Worm (Caenorhabditis elegans) whole organism, mixed stage, embryonic: ENCODE measurements around the gene Y57G11C.46.
"Not testable (repeated sequence)": the region's sequence is repeated elsewhere in the genome, so short reads cannot be mapped to it uniquely, and the experiment has no call there.

Experiments
- M03D4.4 ChIP-seq: sonication (generic microtip); optimal IDR thresholded peaks from 2 replicates; lab custom pipeline; 2017; ENCODE audit warnings: mild to moderate bottlenecking, missing genetic modification characterization, missing compliant biosample characterization
- blmp-1 ChIP-seq: fragments of 150-350 bp; optimal IDR thresholded peaks from 2 replicates; lab custom pipeline; 2014; ENCODE audit warnings: missing biosample characterization, missing genetic modification characterization
- ces-1 ChIP-seq: fragments of 150-350 bp; optimal IDR thresholded peaks from 2 replicates; lab custom pipeline; 2014; ENCODE audit warnings: missing biosample characterization, missing genetic modification reagents, missing genetic modification characterization
- cnd-1 ChIP-seq: fragments of 200-800 bp; sonication (Bioruptor generic); optimal IDR thresholded peaks from 2 replicates; lab custom pipeline; 2018; ENCODE audit warnings: mild to moderate bottlenecking, missing genetic modification characterization, missing compliant biosample characterization
- drap-1 ChIP-seq: fragments of 200-800 bp; sonication (Bioruptor generic); optimal IDR thresholded peaks from 3 replicates; lab custom pipeline; 2018; ENCODE audit warnings: mild to moderate bottlenecking, missing genetic modification characterization, missing compliant biosample characterization
- flh-1 ChIP-seq: fragments of 200-800 bp; sonication (Bioruptor generic); optimal IDR thresholded peaks from 2 replicates; lab custom pipeline; 2018; ENCODE audit warnings: mild to moderate bottlenecking, missing genetic modification characterization, moderate library complexity, missing compliant biosample characterization
- lin-13 ChIP-seq: fragments of 150-350 bp; optimal IDR thresholded peaks from 2 replicates; lab custom pipeline; 2014; ENCODE audit warnings: missing biosample characterization, missing genetic modification characterization
- lsy-2 ChIP-seq: fragments of 150-350 bp; optimal IDR thresholded peaks from 2 replicates; lab custom pipeline; 2014; ENCODE audit warnings: missing biosample characterization, missing genetic modification characterization
- mab-5 ChIP-seq: fragments of 150-350 bp; optimal IDR thresholded peaks from 2 replicates; lab custom pipeline; 2014; ENCODE audit warnings: missing biosample characterization, missing genetic modification characterization
- mep-1 ChIP-seq: fragments of 150-350 bp; optimal IDR thresholded peaks from 2 replicates; lab custom pipeline; 2017; ENCODE audit warnings: missing biosample characterization, missing genetic modification reagents, missing genetic modification characterization, inconsistent platforms
- mls-2 ChIP-seq: sonication (generic microtip); optimal IDR thresholded peaks from 2 replicates; lab custom pipeline; 2016; ENCODE audit warnings: mild to moderate bottlenecking, missing genetic modification characterization, moderate library complexity, missing compliant biosample characterization
- nhr-237 ChIP-seq: fragments of 150-350 bp; optimal IDR thresholded peaks from 2 replicates; lab custom pipeline; 2014; ENCODE audit warnings: missing biosample characterization, missing genetic modification characterization
- nhr-28 ChIP-seq: fragments of 150-350 bp; optimal IDR thresholded peaks from 2 replicates; lab custom pipeline; 2014; ENCODE audit warnings: missing biosample characterization, missing genetic modification characterization
- pha-4 ChIP-seq: fragments of 150-350 bp; optimal IDR thresholded peaks from 2 replicates; lab custom pipeline; 2018; ENCODE audit warnings: missing biosample characterization, missing genetic modification reagents, missing genetic modification characterization
- sem-2 ChIP-seq: fragments of 200-800 bp; sonication (Bioruptor generic); optimal IDR thresholded peaks from 2 replicates; lab custom pipeline; 2018; ENCODE audit warnings: mild to moderate bottlenecking, missing genetic modification characterization, missing compliant biosample characterization
- snpc-4 ChIP-seq: fragments of 150-350 bp; optimal IDR thresholded peaks from 2 replicates; lab custom pipeline; 2014; ENCODE audit warnings: missing biosample characterization, missing genetic modification characterization
- sptf-1 ChIP-seq: sonication (generic microtip); optimal IDR thresholded peaks from 2 replicates; lab custom pipeline; 2017; ENCODE audit warnings: mild to moderate bottlenecking, missing genetic modification characterization, moderate library complexity, missing compliant biosample characterization
- unc-120 ChIP-seq: sonication (generic microtip); optimal IDR thresholded peaks from 2 replicates; lab custom pipeline; 2017; ENCODE audit warnings: missing genetic modification characterization, missing compliant biosample characterization; ENCODE audit not compliant: poor library complexity, severe bottlenecking
- unc-39 ChIP-seq: fragments of 150-350 bp; optimal IDR thresholded peaks from 2 replicates; lab custom pipeline; 2014; ENCODE audit warnings: missing biosample characterization, missing genetic modification characterization
- unc-62 ChIP-seq: fragments of 150-350 bp; optimal IDR thresholded peaks from 2 replicates; lab custom pipeline; 2014; ENCODE audit warnings: missing biosample characterization, missing genetic modification reagents, missing genetic modification characterization
- zip-8 ChIP-seq: fragments of 150-350 bp; optimal IDR thresholded peaks from 2 replicates; lab custom pipeline; 2014; ENCODE audit warnings: missing biosample characterization, missing genetic modification characterization
- ztf-11 ChIP-seq: fragments of 150-350 bp; optimal IDR thresholded peaks from 2 replicates; lab custom pipeline; 2014; ENCODE audit warnings: missing biosample characterization, missing genetic modification characterization

Y57G11C.46 gene

ce11 chrIV:14786374-14787136, 29.6 kb downstream of the Y57G11C.46 start, which contains the start of gene melo-1:
melo-1 (plus strand) TSS chrIV:14787031.
- TF ChIP-seq flh-1 (GFP tag; lab: Kevin White, UChicago), result no peak
- TF ChIP-seq ces-1 (GFP tag; lab: Kevin White, UChicago), result peak; percentile 83
- peak; percentile 38 for TF ChIP-seq pha-4 (tag; lab: Kevin White, UChicago)
- TF ChIP-seq M03D4.4 (tag; lab: Kevin White, UChicago), result peak; percentile 11
- TF ChIP-seq unc-120 (tag; lab: Kevin White, UChicago), result peak; percentile 16
- no peak for TF ChIP-seq sem-2 (GFP tag; lab: Kevin White, UChicago)
- TF ChIP-seq sptf-1 (tag; lab: Kevin White, UChicago), result no peak

- no peak for TF ChIP-seq sptf-1 (tag; lab: Kevin White, UChicago)
- TF ChIP-seq ztf-11, result no peak
- TF ChIP-seq unc-120 (tag; lab: Kevin White, UChicago), result no peak
- TF ChIP-seq unc-62 (GFP tag; lab: Kevin White, UChicago), result no peak
- peak; percentile 37 for TF ChIP-seq ces-1 (GFP tag; lab: Kevin White, UChicago)
- TF ChIP-seq drap-1, result no peak
- TF ChIP-seq sem-2 (GFP tag; lab: Kevin White, UChicago), result no peak
- TF ChIP-seq mab-5 (tag; lab: Kevin White, UChicago), result no peak
Observed at ce11 chrIV:14784481-14784880, 31.7 kb downstream of the Y57G11C.46 start, which contains the start of gene nlp-56. nlp-56 (minus strand) TSS chrIV:14784737.

- TF ChIP-seq mls-2 (tag; lab: Kevin White, UChicago), result no peak
Observed at ce11 chrIV:14782211-14782610, 34.0 kb downstream of the Y57G11C.46 start, which contains the start of gene Y57G11C.1130. Y57G11C.1130 (plus strand) TSS chrIV:14782511.

ce11 chrIV:14781537-14781936, 34.7 kb downstream of the Y57G11C.46 start, which contains the start of gene Y57G11C.8:
Y57G11C.8 (plus strand) TSS chrIV:14781837.
- TF ChIP-seq lin-13 (tag; lab: Kevin White, UChicago), result no peak
- no peak for TF ChIP-seq mls-2 (tag; lab: Kevin White, UChicago)

- TF ChIP-seq zip-8; snpc-4 (tag; lab: Kevin White, UChicago); M03D4.4 (tag; lab: Kevin White, UChicago): not testable (repeated sequence)
- TF ChIP-seq, all 35 proteins: peak for 0; not testable (repeated sequence) for 35
Observed at ce11 chrIV:14774454-14774853, 41.7 kb downstream of the Y57G11C.46 start, which contains the start of gene Y57G11C.51. Y57G11C.51 (minus strand) TSS chrIV:14774554.

- TF ChIP-seq drap-1 (no peak), unc-120 (tag; lab: Kevin White, UChicago) (no peak), ces-1 (GFP tag; lab: Kevin White, UChicago) (no peak), flh-1 (GFP tag; lab: Kevin White, UChicago) (no peak), mls-2 (tag; lab: Kevin White, UChicago) (no peak), unc-39 (tag; lab: Kevin White, UChicago) (no peak), cnd-1 (tag; lab: Kevin White, UChicago) (no peak), ztf-11 (no peak), nhr-28 (tag; lab: Kevin White, UChicago) (no peak)
Observed at ce11 chrIV:14773280-14774071, 42.7 kb downstream of the Y57G11C.46 start, which contains the start of gene Y57G11C.36. Y57G11C.36 (minus strand) TSS chrIV:14773781.

- TF ChIP-seq lsy-2 (tag; lab: Kevin White, UChicago), result no peak
- TF ChIP-seq ces-1 (GFP tag; lab: Kevin White, UChicago), result no peak
- TF ChIP-seq blmp-1, result no peak
- TF ChIP-seq sem-2 (GFP tag; lab: Kevin White, UChicago), result no peak
- TF ChIP-seq unc-120 (tag; lab: Kevin White, UChicago), result no peak
- TF ChIP-seq sptf-1 (tag; lab: Kevin White, UChicago), result no peak
- no peak for TF ChIP-seq nhr-237 (tag; lab: Kevin White, UChicago)
- TF ChIP-seq mep-1 (tag; lab: Kevin White, UChicago), result no peak
- no peak for TF ChIP-seq snpc-4 (tag; lab: Kevin White, UChicago)
- no peak for TF ChIP-seq ztf-11
- no peak for TF ChIP-seq zip-8
Observed at ce11 chrIV:14771325-14771724, 44.9 kb downstream of the Y57G11C.46 start, which contains the start of gene degl-1. degl-1 (minus strand) TSS chrIV:14771425.
